Worm (Caenorhabditis elegans): Measurements from ENCODE around the gene nhr-34.

Gene nhr-34

ce11 chrIV:9675572-9675971, at the start of gene nhr-34:
TSS of gene nhr-34 (minus strand) at chrIV:9675672.
- no peak for TF ChIP-seq zag-1 (tag; optimal IDR thresholded peaks at IDR 0.05)
- peak; percentile 33 for TF ChIP-seq T20F7.1 (GFP tag; optimal IDR thresholded peaks at IDR 0.05)

- no peak for TF ChIP-seq zag-1 (tag; optimal IDR thresholded peaks at IDR 0.05)
- peak; percentile 95 for TF ChIP-seq aha-1 (tag)
These were observed 49.5 kb upstream of the nhr-34 start, which contains the start of the genes nhr-138 and C28D4.18 for ce11 chrIV:9724948-9725347. TSS of gene nhr-138 (plus strand) at chrIV:9725251. TSS of gene C28D4.18 (plus strand) at chrIV:9725280.

DNA sequence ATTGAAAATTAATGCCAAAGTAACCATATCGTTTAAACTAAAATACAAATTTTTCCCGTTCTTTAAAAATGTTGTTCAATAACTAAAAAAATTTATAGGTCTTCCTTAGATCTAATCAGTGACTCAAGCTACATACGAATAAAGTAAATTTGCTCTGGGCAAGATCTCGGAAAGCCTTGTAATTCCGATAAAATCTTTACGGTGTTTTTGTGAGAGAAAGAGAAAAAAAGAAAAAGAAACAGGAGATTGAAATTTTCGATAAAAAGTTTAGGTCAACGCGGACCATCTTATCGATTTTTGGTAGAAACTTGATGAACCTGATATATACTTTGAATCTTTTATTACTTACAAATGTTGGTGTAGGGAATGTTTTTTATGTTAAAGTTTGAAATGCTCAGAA, 47.7 kb upstream of the nhr-34 start:
- TF ChIP-seq lin-15B (tag; optimal IDR thresholded peaks at IDR 0.05), result no peak
- TF ChIP-seq snpc-4 (tag; optimal IDR thresholded peaks at IDR 0.05), result no peak
- TF ChIP-seq snpc-1.2 (GFP tag; IDR thresholded peaks at IDR 0.05), result no peak
- no peak for TF ChIP-seq lsy-2 (tag; optimal IDR thresholded peaks at IDR 0.05)
- TF ChIP-seq hif-1 (tag; optimal IDR thresholded peaks at IDR 0.05), result no peak
- no peak for TF ChIP-seq duxl-1 (tag; optimal IDR thresholded peaks at IDR 0.05; ENCODE audit: poor library complexity)
- TF ChIP-seq nhr-42 (GFP tag; IDR thresholded peaks at IDR 0.05), result no peak
- no peak for TF ChIP-seq nhr-237 (tag; optimal IDR thresholded peaks at IDR 0.05)
- TF ChIP-seq ZK546.5 (tag; optimal IDR thresholded peaks at IDR 0.05), result no peak

ce11 chrIV:9718396-9718795, 42.9 kb upstream of the nhr-34 start:
- TF ChIP-seq nhr-41 (GFP tag; IDR thresholded peaks at IDR 0.05) (no peak), nhr-11 (tag; optimal IDR thresholded peaks at IDR 0.05) (peak; percentile 57), fkh-10 (GFP tag; optimal IDR thresholded peaks at IDR 0.05) (no peak), nhr-25 (tag; optimal IDR thresholded peaks at IDR 0.05; ENCODE audit: borderline replicate concordance, insufficient read depth) (peak; percentile 65), lin-1 (GFP tag; IDR thresholded peaks at IDR 0.05) (peak; percentile 67), skn-1 (tag; optimal IDR thresholded peaks at IDR 0.05) (no peak), dve-1 (tag; optimal IDR thresholded peaks at IDR 0.05; ENCODE audit: insufficient read depth) (peak; percentile 87), cey-2 (tag; optimal IDR thresholded peaks at IDR 0.05; ENCODE audit: borderline replicate concordance, insufficient read depth) (peak; percentile 64), nhr-48 (tag; optimal IDR thresholded peaks at IDR 0.05) (peak; percentile 84), daf-16 (GFP tag; optimal IDR thresholded peaks at IDR 0.05) (no peak), daf-16 (tag; optimal IDR thresholded peaks at IDR 0.05) (peak; percentile 56), zag-1 (tag; optimal IDR thresholded peaks at IDR 0.05) (no peak), nhr-42 (GFP tag; IDR thresholded peaks at IDR 0.05) (no peak), mxl-3 (GFP tag; optimal IDR thresholded peaks at IDR 0.05) (peak; percentile 76), T26A8.4 (GFP tag; IDR thresholded peaks at IDR 0.05) (no peak), hif-1 (tag; optimal IDR thresholded peaks at IDR 0.05) (peak; percentile 84 to 99), daf-19 (GFP tag; conservative IDR thresholded peaks at IDR 0.05) (no peak), zfp-2 (tag; optimal IDR thresholded peaks at IDR 0.05) (no peak), aha-1 (tag) (peak; percentile 100), zfp-3 (GFP tag; conservative IDR thresholded peaks at IDR 0.05) (0 out of 2 replicates have a peak, but pooled peaks have one; percentile 36), nhr-10 (tag; optimal IDR thresholded peaks at IDR 0.05) (peak; percentile 27), ztf-7 (tag; optimal IDR thresholded peaks at IDR 0.05) (peak; percentile 15), lsy-2 (tag; optimal IDR thresholded peaks at IDR 0.05) (peak; percentile 70 to 79), nhr-28 (tag; optimal IDR thresholded peaks at IDR 0.05) (peak; percentile 94), ZK546.5 (tag; optimal IDR thresholded peaks at IDR 0.05) (no peak), saeg-2 (GFP tag; IDR thresholded peaks at IDR 0.05) (0 out of 2 replicates have a peak, but pooled peaks have one; percentile 31), ceh-32 (tag; optimal IDR thresholded peaks at IDR 0.05; ENCODE audit: poor library complexity) (no peak), Y105C5A.15 (GFP tag; IDR thresholded peaks at IDR 0.05) (no peak), ceh-20 (GFP tag; IDR thresholded peaks at IDR 0.05) (peak; percentile 76), dmd-8 (GFP tag; IDR thresholded peaks at IDR 0.05) (no peak), lin-29 (GFP tag; IDR thresholded peaks at IDR 0.05) (0 out of 2 replicates have a peak, but pooled peaks have one; percentile 14), dmd-6 (GFP tag; IDR thresholded peaks at IDR 0.05) (peak; percentile 93), mdl-1 (tag; optimal IDR thresholded peaks at IDR 0.05) (peak; percentile 27 to 84), mep-1 (tag; optimal IDR thresholded peaks at IDR 0.05) (peak; percentile 83), ama-1 (optimal IDR thresholded peaks at IDR 0.05) (no peak), hlh-11 (tag; optimal IDR thresholded peaks at IDR 0.05) (peak; percentile 90), D1046.2 (GFP tag; IDR thresholded peaks at IDR 0.05) (no peak), daf-8 (GFP tag; IDR thresholded peaks at IDR 0.05) (no peak), nhr-77 (tag; optimal IDR thresholded peaks at IDR 0.05) (peak; percentile 31)

All from whole organism, L4 larva.